Fruit fly (Drosophila melanogaster) whole organism, embryonic: ENCODE results near the gene sp3.
A peak's percentile ranks its signal among the peaks of the same experiment; 100 is the strongest.

Source experiments
- CG10147 ChIP-seq: fragments of 200-800 bp; sonication (Bioruptor generic); optimal IDR thresholded peaks from 2 replicates; lab custom pipeline; 2019; ENCODE audit warnings: missing biosample characterization, mild to moderate bottlenecking, missing genetic modification characterization, moderate library complexity
- CG10321 ChIP-seq: fragments of 200-800 bp; sonication (Bioruptor generic); IDR thresholded peaks from 2 replicates; pipeline ENCODE4 v1.3.6; 2022; ENCODE audit warnings: missing biosample characterization, missing genetic modification characterization
- CG11085 ChIP-seq: fragments of 200-800 bp; sonication (Bioruptor generic); IDR thresholded peaks from 2 replicates; pipeline ENCODE4 v1.3.6; 2022; ENCODE audit warnings: missing biosample characterization, missing genetic modification characterization
- CG11695 ChIP-seq: fragments of 200-800 bp; sonication (Bioruptor generic); IDR thresholded peaks from 3 replicates; pipeline ENCODE4 v1.3.6; 2022; ENCODE audit warnings: missing biosample characterization, missing genetic modification characterization
- CG12744 ChIP-seq: fragments of 200-800 bp; sonication (Bioruptor generic); optimal IDR thresholded peaks from 2 replicates; lab custom pipeline; 2016; ENCODE audit warnings: missing biosample characterization, missing genetic modification characterization
- CG15073 ChIP-seq: fragments of 200-800 bp; sonication (Bioruptor generic); optimal IDR thresholded peaks from 2 replicates; lab custom pipeline; 2016; ENCODE audit warnings: missing biosample characterization, missing genetic modification characterization
- CG2889 ChIP-seq: fragments of 200-800 bp; sonication (Bioruptor generic); IDR thresholded peaks from 3 replicates; pipeline ENCODE4 v1.3.6; 2022; ENCODE audit warnings: missing biosample characterization, missing genetic modification characterization
- CG30020 ChIP-seq: fragments of 200-800 bp; optimal IDR thresholded peaks from 2 replicates; lab custom pipeline; 2019; ENCODE audit warnings: missing biosample characterization, mild to moderate bottlenecking, missing genetic modification characterization, moderate library complexity
- CG30403 ChIP-seq: fragments of 200-800 bp; sonication (Bioruptor generic); optimal IDR thresholded peaks from 3 replicates; lab custom pipeline; 2016; ENCODE audit warnings: missing biosample characterization, missing genetic modification characterization
- CG31388 ChIP-seq: fragments of 200-800 bp; sonication (Bioruptor generic); optimal IDR thresholded peaks from 2 replicates; lab custom pipeline; 2016; ENCODE audit warnings: missing biosample characterization, missing genetic modification characterization
- CG3281 ChIP-seq: fragments of 200-800 bp; sonication (Bioruptor generic); optimal IDR thresholded peaks from 3 replicates; lab custom pipeline; 2017; ENCODE audit warnings: missing biosample characterization, mild to moderate bottlenecking, missing genetic modification characterization
- CG34224 ChIP-seq: fragments of 200-800 bp; sonication (Bioruptor generic); IDR thresholded peaks from 3 replicates; pipeline ENCODE4 v1.3.6; 2022; ENCODE audit warnings: missing biosample characterization, missing genetic modification characterization; ENCODE audit not compliant: partially characterized antibody
- CG3726 ChIP-seq: fragments of 200-800 bp; sonication (Bioruptor generic); IDR thresholded peaks from 3 replicates; pipeline ENCODE4, ENCODE4 v1.3.6; 2022; ENCODE audit warnings: missing biosample characterization, missing genetic modification characterization
- CG3838 ChIP-seq: fragments of 200-800 bp; sonication (Bioruptor generic); optimal IDR thresholded peaks from 3 replicates; lab custom pipeline; 2016; ENCODE audit warnings: missing biosample characterization, missing genetic modification characterization
- CG4328 ChIP-seq: fragments of 200-800 bp; sonication (Bioruptor generic); optimal IDR thresholded peaks from 3 replicates; lab custom pipeline; 2017; ENCODE audit warnings: missing biosample characterization, missing genetic modification reagents, missing genetic modification characterization
- CG4360 ChIP-seq: fragments of 200-800 bp; sonication (Bioruptor generic); IDR thresholded peaks from 2 replicates; pipeline ENCODE4 v1.3.6; 2022; ENCODE audit warnings: missing biosample characterization, missing genetic modification characterization
- CG6791 ChIP-seq: fragments of 200-800 bp; sonication (Bioruptor generic); IDR thresholded peaks from 3 replicates; pipeline ENCODE4 v1.3.6; 2022; ENCODE audit warnings: missing biosample characterization, missing genetic modification characterization; ENCODE audit not compliant: partially characterized antibody
- CG8089 ChIP-seq: fragments of 200-800 bp; sonication (Bioruptor generic); optimal IDR thresholded peaks from 3 replicates; lab custom pipeline; 2016; ENCODE audit warnings: missing biosample characterization, missing genetic modification characterization
- CG8478 ChIP-seq: fragments of >200 bp; optimal IDR thresholded peaks from 2 replicates; lab custom pipeline; 2018
- CG9797 ChIP-seq: fragments of 200-800 bp; sonication (Bioruptor generic); optimal IDR thresholded peaks from 3 replicates; lab custom pipeline; 2018; ENCODE audit warnings: missing biosample characterization, mild to moderate bottlenecking, missing genetic modification characterization
- Camta ChIP-seq: fragments of 200-800 bp; sonication (Bioruptor generic); optimal IDR thresholded peaks from 2 replicates; lab custom pipeline; 2016; ENCODE audit warnings: missing biosample characterization, missing genetic modification characterization
- Elba2 ChIP-seq: fragments of 200-800 bp; sonication (Bioruptor generic); optimal IDR thresholded peaks from 3 replicates; lab custom pipeline; 2016; ENCODE audit warnings: missing biosample characterization, missing genetic modification characterization
- Gsc ChIP-seq: fragments of 200-800 bp; sonication (Bioruptor generic); IDR thresholded peaks from 2 replicates; pipeline ENCODE4 v1.3.6; 2022; ENCODE audit warnings: missing biosample characterization, missing genetic modification characterization
- HHEX ChIP-seq: fragments of 200-800 bp; sonication (Bioruptor generic); optimal IDR thresholded peaks from 3 replicates; lab custom pipeline; 2017; ENCODE audit warnings: missing biosample characterization, mild to moderate bottlenecking, missing genetic modification characterization, missing genetic modification reagents
- HLH4C ChIP-seq: fragments of 200-800 bp; sonication (Bioruptor generic); IDR thresholded peaks from 3 replicates; pipeline ENCODE4 v1.3.6; 2022; ENCODE audit warnings: missing biosample characterization, missing genetic modification characterization; ENCODE audit not compliant: partially characterized antibody
- HmgD ChIP-seq: fragments of 200-800 bp; sonication (Bioruptor generic); optimal IDR thresholded peaks from 3 replicates; lab custom pipeline; 2016; ENCODE audit warnings: missing biosample characterization, missing genetic modification characterization
- Scr ChIP-seq: fragments of 200-800 bp; sonication (Bioruptor generic); IDR thresholded peaks from 2 replicates; pipeline ENCODE4 v1.3.6; 2022; ENCODE audit warnings: missing biosample characterization, missing genetic modification characterization; ENCODE audit not compliant: partially characterized antibody
- Six4 ChIP-seq: fragments of 200-800 bp; sonication (Bioruptor generic); optimal IDR thresholded peaks from 2 replicates; lab custom pipeline; 2016; ENCODE audit warnings: missing biosample characterization, missing genetic modification characterization
- Sox100B ChIP-seq: fragments of 200-800 bp; sonication (Bioruptor generic); optimal IDR thresholded peaks from 3 replicates; lab custom pipeline; 2018; ENCODE audit warnings: missing biosample characterization, mild to moderate bottlenecking, missing genetic modification characterization
- Taf1 ChIP-seq: fragments of 200-800 bp; sonication (Bioruptor generic); IDR thresholded peaks from 2 replicates; pipeline ENCODE4 v1.3.6; 2022; ENCODE audit warnings: missing biosample characterization, missing genetic modification characterization
- Vsx1 ChIP-seq: fragments of 200-800 bp; sonication (Bioruptor generic); optimal IDR thresholded peaks from 2 replicates; lab custom pipeline; 2017; ENCODE audit warnings: missing biosample characterization, mild to moderate bottlenecking, missing genetic modification characterization, missing genetic modification reagents
- crc ChIP-seq: fragments of 200-800 bp; sonication (Bioruptor generic); optimal IDR thresholded peaks from 2 replicates; lab custom pipeline; 2016; ENCODE audit warnings: missing biosample characterization, missing genetic modification characterization
- dimm ChIP-seq: fragments of 200-800 bp; sonication (Bioruptor generic); IDR thresholded peaks from 2 replicates; pipeline ENCODE4 v1.3.6; 2022; ENCODE audit warnings: missing biosample characterization, missing genetic modification characterization
- fu2 ChIP-seq: fragments of 200-800 bp; sonication (Bioruptor generic); optimal IDR thresholded peaks from 2 replicates; lab custom pipeline; 2016; ENCODE audit warnings: missing biosample characterization, missing genetic modification characterization
- gsb-n ChIP-seq: fragments of 200-800 bp; sonication (Bioruptor generic); optimal IDR thresholded peaks from 3 replicates; lab custom pipeline; 2018; ENCODE audit warnings: missing biosample characterization, mild to moderate bottlenecking, missing genetic modification characterization
- jigr1 ChIP-seq: fragments of 200-800 bp; sonication (Bioruptor generic); IDR thresholded peaks from 3 replicates; pipeline ENCODE4 v1.3.6; 2022; ENCODE audit warnings: missing biosample characterization, missing genetic modification characterization
- jing ChIP-seq: fragments of 200-800 bp; sonication (Bioruptor generic); optimal IDR thresholded peaks from 2 replicates; lab custom pipeline; 2018; ENCODE audit warnings: missing biosample characterization, mild to moderate bottlenecking, missing genetic modification characterization
- kah ChIP-seq: fragments of 200-800 bp; sonication (Bioruptor generic); optimal IDR thresholded peaks from 2 replicates; lab custom pipeline; 2018; ENCODE audit warnings: missing biosample characterization, mild to moderate bottlenecking, missing genetic modification characterization
- mld ChIP-seq: fragments of 200-800 bp; sonication (Bioruptor generic); IDR thresholded peaks from 3 replicates; pipeline ENCODE4 v1.3.6; 2022; ENCODE audit warnings: missing biosample characterization, missing genetic modification characterization; ENCODE audit not compliant: partially characterized antibody
- nerfin-1 ChIP-seq: fragments of 200-800 bp; sonication (Bioruptor generic); optimal IDR thresholded peaks from 3 replicates; lab custom pipeline; 2019; ENCODE audit warnings: missing biosample characterization, mild to moderate bottlenecking, missing genetic modification characterization, moderate library complexity
- p53 ChIP-seq: fragments of 200-800 bp; sonication (Bioruptor generic); optimal IDR thresholded peaks from 2 replicates; lab custom pipeline; 2016; ENCODE audit warnings: missing biosample characterization, missing genetic modification characterization
- phol ChIP-seq: fragments of 200-800 bp; sonication (Bioruptor generic); optimal IDR thresholded peaks from 3 replicates; lab custom pipeline; 2018; ENCODE audit warnings: missing biosample characterization, mild to moderate bottlenecking, missing genetic modification characterization, moderate library complexity
- pnt ChIP-seq: fragments of 200-800 bp; sonication (Bioruptor generic); optimal IDR thresholded peaks from 3 replicates; lab custom pipeline; 2016; ENCODE audit warnings: missing biosample characterization, missing genetic modification characterization
- pros ChIP-seq: fragments of 200-800 bp; sonication (Bioruptor generic); optimal IDR thresholded peaks from 3 replicates; lab custom pipeline; 2019; ENCODE audit warnings: missing biosample characterization, mild to moderate bottlenecking, missing genetic modification characterization, moderate library complexity
- ro ChIP-seq: fragments of 200-800 bp; sonication (Bioruptor generic); IDR thresholded peaks from 2 replicates; pipeline ENCODE4 v1.3.6; 2022; ENCODE audit warnings: missing biosample characterization, missing genetic modification characterization
- run ChIP-seq: fragments of 200-800 bp; sonication (Bioruptor generic); optimal IDR thresholded peaks from 3 replicates; lab custom pipeline; 2018; ENCODE audit warnings: missing biosample characterization, mild to moderate bottlenecking, missing genetic modification characterization
- seq ChIP-seq: fragments of 200-800 bp; sonication (Bioruptor generic); IDR thresholded peaks from 2 replicates; pipeline ENCODE4 v1.3.6; 2022; ENCODE audit warnings: missing biosample characterization, missing genetic modification characterization
- ssp ChIP-seq: fragments of 200-800 bp; sonication (Bioruptor generic); IDR thresholded peaks from 2 replicates; pipeline ENCODE4 v1.3.6; 2022; ENCODE audit warnings: missing biosample characterization, missing genetic modification characterization
- tx ChIP-seq: fragments of 200-800 bp; sonication (Bioruptor generic); optimal IDR thresholded peaks from 2 replicates; lab custom pipeline; 2016; ENCODE audit warnings: missing biosample characterization, missing genetic modification characterization
- wek ChIP-seq: fragments of 200-800 bp; sonication (Bioruptor generic); optimal IDR thresholded peaks from 3 replicates; lab custom pipeline; 2018; ENCODE audit warnings: missing biosample characterization, mild to moderate bottlenecking, missing genetic modification characterization, moderate library complexity
- yki ChIP-seq: fragments of >200 bp; optimal IDR thresholded peaks from 3 replicates; lab custom pipeline; 2018

Gene sp3

dm6 chr3R:21520183-21520582, 545 bp upstream of the sp3 start (continued):
- peak; percentile 97 for TF ChIP-seq phol (tag; lab: Kevin White, UChicago)
- peak; percentile 92 for TF ChIP-seq ssp
- peak; percentile 98 for TF ChIP-seq CG3281 (GFP tag; lab: Kevin White, UChicago)
- TF ChIP-seq CG3838, result peak; percentile 97
- TF ChIP-seq Taf1 (GFP tag; lab: Robert Waterston, UW), result peak; percentile 95
- TF ChIP-seq CG9797, result no peak
- TF ChIP-seq HmgD, result peak; percentile 98
- TF ChIP-seq Scr, result no peak
- peak; percentile 18 for TF ChIP-seq pros
- TF ChIP-seq mld (GFP tag; lab: Robert Waterston, UW), result no peak
- TF ChIP-seq seq (GFP tag; lab: Robert Waterston, UW), result peak; percentile 97
- peak; percentile 99 for TF ChIP-seq CG3726 (GFP tag; lab: Robert Waterston, UW)
- TF ChIP-seq ro (GFP tag; lab: Robert Waterston, UW), result peak; percentile 97
- TF ChIP-seq CG10147 (GFP tag; lab: Kevin White, UChicago), result peak; percentile 91
- peak; percentile 39; the same call in 2 of the 3 replicates for TF ChIP-seq CG6791 (GFP tag; lab: Robert Waterston, UW)
- TF ChIP-seq CG12744 (GFP tag; lab: Kevin White, UChicago), result peak; percentile 98
- peak; percentile 96 for TF ChIP-seq wek (GFP tag; lab: Kevin White, UChicago)
- peak; percentile 97 for TF ChIP-seq p53 (GFP tag; lab: Kevin White, UChicago)
- TF ChIP-seq kah, result peak; percentile 91
- peak; percentile 95 for TF ChIP-seq pnt (GFP tag; lab: Kevin White, UChicago)
- TF ChIP-seq CG11085, result peak; percentile 99
- peak; percentile 97 for TF ChIP-seq gsb-n (tag; lab: Kevin White, UChicago)
- peak; percentile 98 for TF ChIP-seq Vsx1 (GFP tag; lab: Kevin White, UChicago)
- no peak for TF ChIP-seq CG34224 (GFP tag; lab: Robert Waterston, UW)
- peak; percentile 82 for TF ChIP-seq CG4360 (GFP tag; lab: Robert Waterston, UW)
- TF ChIP-seq crc, result peak; percentile 97
- TF ChIP-seq CG8089, result peak; percentile 99
- TF ChIP-seq run (tag; lab: Kevin White, UChicago), result peak; percentile 80
- peak; percentile 96 for TF ChIP-seq CG2889 (GFP tag; lab: Robert Waterston, UW)
- peak; percentile 99 for TF ChIP-seq CG4328 (GFP tag; lab: Kevin White, UChicago)
- TF ChIP-seq Sox100B (GFP tag; lab: Kevin White, UChicago), result peak; percentile 94
- TF ChIP-seq CG30403 (GFP tag; lab: Kevin White, UChicago), result peak; percentile 98
- peak; percentile 96 for TF ChIP-seq CG31388 (GFP tag; lab: Kevin White, UChicago)
- peak; percentile 97 for TF ChIP-seq dimm (GFP tag; lab: Robert Waterston, UW)
- peak; percentile 87 for TF ChIP-seq CG10321
- peak; percentile 96 for TF ChIP-seq tx (GFP tag; lab: Kevin White, UChicago)
- TF ChIP-seq yki (lab: Kevin White, UChicago), result no peak
- peak; percentile 99 for TF ChIP-seq HHEX (GFP tag; lab: Kevin White, UChicago)
- peak; percentile 97 for TF ChIP-seq Six4 (GFP tag; lab: Kevin White, UChicago)
- TF ChIP-seq Gsc, result peak; percentile 89
- peak; percentile 87 for TF ChIP-seq CG15073 (GFP tag; lab: Kevin White, UChicago)
- TF ChIP-seq Elba2 (GFP tag; lab: Kevin White, UChicago), result peak; percentile 85
- TF ChIP-seq Camta, result peak; percentile 99
- peak; percentile 97 for TF ChIP-seq fu2 (GFP tag; lab: Kevin White, UChicago)
- TF ChIP-seq nerfin-1, result peak; percentile 94
- no peak for TF ChIP-seq CG8478 (lab: Kevin White, UChicago)
- peak; percentile 68 for TF ChIP-seq CG30020 (tag; lab: Kevin White, UChicago)
- TF ChIP-seq CG11695 (GFP tag; lab: Robert Waterston, UW), result peak; percentile 93
- TF ChIP-seq HLH4C (GFP tag; lab: Robert Waterston, UW), result no peak
- TF ChIP-seq jigr1, result peak; percentile 80
- TF ChIP-seq jing (GFP tag; lab: Kevin White, UChicago), result peak; percentile 97
- TF ChIP-seq, all 482 proteins: peak for 440
